Fruit fly (Drosophila melanogaster) whole organism, adult: Measurements from ENCODE around the gene CG17349.

Experiments used
- CG11617 ChIP-seq: fragments of 200-800 bp; sonication (Bioruptor generic); optimal IDR thresholded peaks from 2 replicates; lab custom pipeline; 2017; ENCODE audit warnings: mild to moderate bottlenecking, missing biosample characterization, missing genetic modification reagents, missing genetic modification characterization
- CG12768 ChIP-seq: fragments of 200-800 bp; sonication (Bioruptor generic); optimal IDR thresholded peaks from 2 replicates; lab custom pipeline; 2017; ENCODE audit warnings: missing biosample characterization, missing genetic modification characterization, mild to moderate bottlenecking, moderate library complexity, missing genetic modification reagents
- CG14711 ChIP-seq: fragments of 200-800 bp; sonication (Bioruptor generic); optimal IDR thresholded peaks from 2 replicates; lab custom pipeline; 2018; ENCODE audit warnings: missing biosample characterization, mild to moderate bottlenecking, missing genetic modification characterization, moderate library complexity
- CG1620 ChIP-seq: fragments of 200-800 bp; sonication (Bioruptor generic); optimal IDR thresholded peaks from 2 replicates; lab custom pipeline; 2016; ENCODE audit warnings: missing biosample characterization, missing genetic modification characterization
- CG5204 ChIP-seq: fragments of 200-800 bp; sonication (Bioruptor generic); optimal IDR thresholded peaks from 2 replicates; lab custom pipeline; 2016; ENCODE audit warnings: missing biosample characterization, missing genetic modification characterization
- CG7045 ChIP-seq: fragments of 200-800 bp; sonication (Bioruptor generic); optimal IDR thresholded peaks from 2 replicates; lab custom pipeline; 2017; ENCODE audit warnings: missing biosample characterization, mild to moderate bottlenecking, missing genetic modification characterization
- CG7101 ChIP-seq: fragments of 200-800 bp; sonication (Bioruptor generic); optimal IDR thresholded peaks from 2 replicates; lab custom pipeline; 2018; ENCODE audit warnings: missing biosample characterization, mild to moderate bottlenecking, missing genetic modification characterization, moderate library complexity
- Clk ChIP-seq: fragments of 200-800 bp; sonication (Bioruptor generic); optimal IDR thresholded peaks from 2 replicates; lab custom pipeline; 2017; ENCODE audit warnings: missing biosample characterization, missing genetic modification characterization
- Crg-1 ChIP-seq: fragments of 200-800 bp; sonication (Bioruptor generic); optimal IDR thresholded peaks from 2 replicates; lab custom pipeline; 2016; ENCODE audit warnings: missing biosample characterization, missing genetic modification characterization
- Hr96 ChIP-seq: fragments of 200-800 bp; sonication (Bioruptor generic); optimal IDR thresholded peaks from 2 replicates; lab custom pipeline; 2016; ENCODE audit warnings: missing biosample characterization, missing genetic modification characterization
- Mnt ChIP-seq: fragments of 200-800 bp; sonication (Bioruptor generic); optimal IDR thresholded peaks from 2 replicates; lab custom pipeline; 2016; ENCODE audit warnings: missing biosample characterization, mild to moderate bottlenecking, missing genetic modification characterization
- bab1 ChIP-seq: fragments of 200-800 bp; sonication (Bioruptor generic); optimal IDR thresholded peaks from 3 replicates; lab custom pipeline; 2019; ENCODE audit warnings: missing biosample characterization, mild to moderate bottlenecking, missing genetic modification characterization, moderate library complexity
- cic ChIP-seq: fragments of 200-800 bp; sonication (Bioruptor generic); optimal IDR thresholded peaks from 2 replicates; lab custom pipeline; 2017; ENCODE audit warnings: missing biosample characterization, mild to moderate bottlenecking, missing genetic modification characterization, moderate library complexity
- cnc ChIP-seq, 2 experiments: fragments of >200 bp; optimal IDR thresholded peaks; 2 replicates each; lab custom pipeline; 2017
- kay ChIP-seq: fragments of 200-800 bp; sonication (Bioruptor generic); peaks from one replicate; lab custom pipeline; 2016; ENCODE audit warnings: missing biosample characterization, missing genetic modification characterization, borderline replicate concordance
- ovo ChIP-seq: fragments of 200-800 bp; sonication (Bioruptor generic); optimal IDR thresholded peaks from 2 replicates; lab custom pipeline; 2016; ENCODE audit warnings: missing biosample characterization, missing genetic modification characterization
- pad ChIP-seq: fragments of 200-800 bp; sonication (Bioruptor generic); optimal IDR thresholded peaks from 3 replicates; lab custom pipeline; 2017; ENCODE audit warnings: missing biosample characterization, missing genetic modification characterization, mild to moderate bottlenecking, moderate library complexity, missing genetic modification reagents
- tj ChIP-seq: fragments of 200-800 bp; sonication (Bioruptor generic); optimal IDR thresholded peaks from 3 replicates; lab custom pipeline; 2017; ENCODE audit warnings: missing biosample characterization, mild to moderate bottlenecking, missing genetic modification characterization, moderate library complexity
- toe ChIP-seq: fragments of 200-800 bp; sonication (Bioruptor generic); optimal IDR thresholded peaks from 2 replicates; lab custom pipeline; 2016; ENCODE audit warnings: missing biosample characterization, missing genetic modification characterization

The CG17349 gene

DNA sequence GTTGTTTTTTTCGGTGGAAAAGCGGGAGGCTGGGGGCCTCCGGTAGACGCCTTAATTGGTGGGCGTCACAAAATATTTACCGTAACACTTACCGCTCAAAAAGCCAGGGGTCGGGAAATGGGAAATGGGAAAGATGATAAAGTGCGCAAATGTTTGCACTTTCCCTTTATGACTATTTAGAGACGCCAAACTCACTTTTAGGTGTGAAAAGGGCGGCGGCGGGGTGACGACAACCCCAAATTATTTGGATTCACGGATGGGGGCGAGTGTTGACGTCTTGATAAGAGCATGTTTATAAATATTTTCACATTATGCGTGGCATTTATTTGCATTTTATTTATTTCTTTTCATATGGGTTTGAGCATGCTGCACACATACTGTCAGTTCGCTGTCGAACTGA, at the start of gene CG17349:
CG17349 (plus strand) TSS at position 400 of the 400 bp plus-strand sequence.
- TF ChIP-seq ovo (GFP tag; lab: Kevin White, UChicago) (no peak), bab1 (no peak)

DNA sequence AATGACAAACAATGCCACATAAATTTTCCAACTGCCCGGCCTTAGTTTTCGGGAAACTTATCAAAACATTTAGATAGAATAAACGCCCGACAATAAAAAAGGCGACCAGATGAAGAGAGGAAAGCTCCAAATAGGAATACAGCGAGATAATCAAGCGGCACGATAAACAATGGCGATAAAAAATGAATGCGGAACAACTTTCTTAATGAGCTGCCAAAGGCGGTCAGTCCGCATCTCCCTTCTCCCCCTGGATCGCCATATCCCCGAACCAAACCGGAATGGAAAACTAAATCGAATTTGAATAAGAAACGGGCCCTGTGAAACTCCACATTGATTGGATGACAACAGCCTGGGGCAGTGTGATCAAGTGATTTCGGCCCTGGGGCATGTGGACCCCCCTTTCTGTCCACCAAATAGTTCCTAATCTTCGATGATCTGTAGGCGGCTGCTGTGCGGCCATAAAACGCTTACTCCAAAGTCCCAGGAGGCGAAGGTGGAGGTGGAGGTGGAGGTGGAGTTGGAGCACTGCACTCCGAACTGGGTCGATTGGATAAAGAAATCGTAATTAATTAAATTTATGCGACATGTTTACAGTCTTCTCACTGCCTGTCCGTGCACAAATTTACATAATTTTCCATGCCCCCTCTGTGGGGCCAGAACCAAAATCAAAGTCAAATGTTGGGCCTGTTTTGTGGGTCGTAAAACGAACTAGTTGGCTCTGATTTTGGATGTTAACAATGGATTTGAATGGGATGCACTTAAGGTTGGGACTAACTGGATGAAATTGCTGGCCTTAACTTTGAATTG, 49.3 kb upstream of the CG17349 start:
- no peak for TF ChIP-seq CG14711 (tag; lab: Kevin White, UChicago)
- TF ChIP-seq Mnt (GFP tag; lab: Kevin White, UChicago): no peak
- no peak for TF ChIP-seq Clk (GFP tag; lab: Kevin White, UChicago)
- no peak for TF ChIP-seq cnc (optimal IDR thresholded peaks at IDR 0.05; lab: Kevin White, UChicago)
- no peak for TF ChIP-seq kay
- TF ChIP-seq ovo (GFP tag; lab: Kevin White, UChicago): no peak

DNA sequence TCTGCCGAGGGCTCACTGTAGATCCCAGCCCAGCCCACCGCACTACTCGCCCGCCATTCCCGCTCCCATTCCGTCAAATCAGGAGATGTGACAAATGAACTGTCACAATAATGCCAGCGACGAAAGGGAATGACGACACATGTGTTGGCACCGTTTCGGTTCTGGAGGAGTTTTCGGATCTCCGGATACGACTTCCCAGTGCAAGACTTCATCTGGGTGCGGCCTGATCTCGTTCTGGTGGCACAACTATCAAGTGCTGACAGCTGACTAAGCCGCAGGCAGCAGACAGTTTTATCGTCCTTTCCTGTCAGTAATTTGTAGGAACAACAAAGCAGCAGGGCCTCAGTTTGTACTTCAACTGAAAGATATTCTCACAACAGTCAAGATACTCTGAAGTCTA, 47.5 kb upstream of the CG17349 start:
- no peak for TF ChIP-seq CG7045 (GFP tag; lab: Kevin White, UChicago)
- TF ChIP-seq tj (GFP tag; lab: Kevin White, UChicago): no peak
- no peak for TF ChIP-seq Crg-1 (GFP tag; lab: Kevin White, UChicago)
- no peak for TF ChIP-seq CG14711 (tag; lab: Kevin White, UChicago)
- TF ChIP-seq CG1620 (GFP tag; lab: Kevin White, UChicago): no peak
- no peak for TF ChIP-seq ovo (GFP tag; lab: Kevin White, UChicago)
- TF ChIP-seq Mnt (GFP tag; lab: Kevin White, UChicago): no peak
- TF ChIP-seq cnc (optimal IDR thresholded peaks at IDR 0.05; lab: Kevin White, UChicago): no peak
- no peak for TF ChIP-seq CG11617 (GFP tag; lab: Kevin White, UChicago)
- no peak for TF ChIP-seq bab1
- TF ChIP-seq pad (GFP tag; lab: Kevin White, UChicago): no peak
- TF ChIP-seq Hr96 (GFP tag; lab: Kevin White, UChicago): no peak
- no peak for TF ChIP-seq CG12768 (GFP tag; lab: Kevin White, UChicago)
- no peak for TF ChIP-seq CG7101 (tag; lab: Kevin White, UChicago)
- TF ChIP-seq kay: no peak
- no peak for TF ChIP-seq Clk (GFP tag; lab: Kevin White, UChicago)

DNA sequence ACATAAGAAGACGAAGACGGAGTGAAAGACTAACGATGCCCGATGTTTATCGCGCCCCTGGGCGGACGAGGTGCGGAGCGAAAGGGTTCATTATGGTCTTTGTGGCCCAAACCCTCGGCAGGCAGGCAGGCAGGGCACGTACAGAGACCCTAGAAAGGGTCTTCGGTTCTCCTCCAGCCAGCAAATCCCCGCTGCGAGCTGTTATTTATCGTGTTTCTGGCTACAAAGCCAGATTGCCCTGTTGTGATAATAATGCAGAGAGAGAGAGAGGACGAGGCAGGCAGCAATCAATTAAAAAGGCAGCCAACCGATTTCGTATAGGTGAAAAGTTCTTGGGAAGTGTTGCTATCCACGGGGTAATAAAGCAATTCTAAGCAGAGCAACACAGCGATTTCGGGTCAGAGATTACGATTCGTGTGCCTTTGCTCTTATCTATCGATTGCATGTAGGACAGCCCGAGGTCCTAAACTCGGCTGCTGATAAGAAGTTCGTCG, 46.7 kb upstream of the CG17349 start:
- TF ChIP-seq CG11617 (GFP tag; lab: Kevin White, UChicago): no peak
- no peak for TF ChIP-seq CG7045 (GFP tag; lab: Kevin White, UChicago)
- no peak for TF ChIP-seq Mnt (GFP tag; lab: Kevin White, UChicago)
- no peak for TF ChIP-seq cic (GFP tag; lab: Kevin White, UChicago)
- TF ChIP-seq cnc (optimal IDR thresholded peaks at IDR 0.05; lab: Kevin White, UChicago): no peak
- TF ChIP-seq Clk (GFP tag; lab: Kevin White, UChicago): no peak
- no peak for TF ChIP-seq CG7101 (tag; lab: Kevin White, UChicago)

DNA sequence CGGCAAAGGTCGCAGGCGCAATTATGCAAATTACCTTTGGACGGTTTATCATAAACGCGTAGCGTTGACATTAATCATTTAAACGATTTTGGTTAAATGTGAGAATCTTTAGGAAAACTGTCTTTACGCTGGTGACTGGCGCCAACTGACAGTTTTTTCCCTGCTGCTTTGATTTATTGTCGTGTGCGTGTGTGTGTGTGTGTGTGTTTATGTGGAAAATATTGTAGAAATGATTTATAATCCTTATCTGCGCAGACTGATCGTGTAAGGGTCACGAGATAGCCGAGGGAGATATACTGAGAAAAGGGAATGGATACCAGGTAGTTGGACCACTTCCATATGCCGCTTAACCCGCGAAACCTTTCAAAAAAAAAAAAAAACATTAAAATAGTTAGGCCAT, 45.5 kb upstream of the CG17349 start:
- TF ChIP-seq cnc (optimal IDR thresholded peaks at IDR 0.05; lab: Kevin White, UChicago) (no peak), Hr96 (GFP tag; lab: Kevin White, UChicago) (no peak), Clk (GFP tag; lab: Kevin White, UChicago) (no peak)

DNA sequence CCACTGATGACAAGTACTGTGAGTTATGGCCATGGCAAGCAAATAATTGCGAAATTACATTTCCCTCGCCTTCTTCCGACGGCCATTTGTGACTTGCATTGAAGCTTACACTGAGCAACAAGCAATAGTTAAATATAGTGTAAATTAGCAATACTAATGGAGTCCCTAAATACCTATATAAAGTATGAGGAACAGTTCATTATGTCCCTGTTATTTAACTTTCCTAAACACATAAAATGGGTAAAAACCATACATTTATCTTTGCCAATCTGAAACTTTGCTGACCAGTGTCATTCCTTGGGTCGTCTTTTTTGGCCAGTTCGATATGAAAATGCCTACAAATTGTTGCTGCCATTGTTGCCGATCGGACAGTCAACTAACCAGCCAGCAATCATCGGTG, 44.8 kb upstream of the CG17349 start:
- TF ChIP-seq Crg-1 (GFP tag; lab: Kevin White, UChicago) (no peak), cic (GFP tag; lab: Kevin White, UChicago) (no peak), CG11617 (GFP tag; lab: Kevin White, UChicago) (no peak), bab1 (no peak), CG12768 (GFP tag; lab: Kevin White, UChicago) (no peak), CG7101 (tag; lab: Kevin White, UChicago) (no peak), kay (no peak), CG14711 (tag; lab: Kevin White, UChicago) (no peak), CG7045 (GFP tag; lab: Kevin White, UChicago) (no peak), Clk (GFP tag; lab: Kevin White, UChicago) (no peak), toe (GFP tag; lab: Kevin White, UChicago) (no peak)

DNA sequence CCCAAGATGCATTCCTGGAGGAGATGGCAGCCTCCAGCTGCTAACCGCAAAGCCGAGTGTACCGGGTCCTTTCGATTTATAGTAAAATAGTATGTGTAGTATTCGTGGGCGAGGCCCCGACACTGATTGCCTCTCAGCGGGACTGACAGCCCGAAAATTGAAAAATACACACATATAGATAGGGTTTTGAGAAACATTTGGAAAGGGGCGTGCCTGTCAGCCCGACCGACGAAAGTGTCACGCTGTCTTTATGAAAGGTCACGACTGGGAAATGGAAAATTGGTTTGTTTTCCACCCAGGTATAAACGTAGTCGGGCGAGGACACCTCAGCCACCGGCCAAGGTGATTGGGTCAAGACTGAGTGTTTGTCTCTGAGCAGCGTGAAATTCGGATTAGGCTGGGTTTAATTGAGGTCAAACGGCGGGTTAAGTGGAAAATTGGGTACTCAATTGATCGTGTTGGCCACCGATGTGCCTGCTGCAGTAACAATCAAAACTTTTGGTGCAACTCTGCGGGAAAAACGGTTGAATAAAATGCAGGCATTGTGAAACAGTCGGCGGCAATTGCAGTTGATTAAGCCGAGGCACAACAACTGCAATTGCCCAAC, 43.3 kb upstream of the CG17349 start:
- TF ChIP-seq Hr96 (GFP tag; lab: Kevin White, UChicago): no peak
- TF ChIP-seq bab1: no peak
- TF ChIP-seq cnc (optimal IDR thresholded peaks at IDR 0.05; lab: Kevin White, UChicago): no peak
- TF ChIP-seq Mnt (GFP tag; lab: Kevin White, UChicago): no peak
- no peak for TF ChIP-seq ovo (GFP tag; lab: Kevin White, UChicago)
- no peak for TF ChIP-seq kay
- no peak for TF ChIP-seq CG7101 (tag; lab: Kevin White, UChicago)
- TF ChIP-seq CG5204 (GFP tag; lab: Kevin White, UChicago): no peak
- no peak for TF ChIP-seq Crg-1 (GFP tag; lab: Kevin White, UChicago)
- TF ChIP-seq cic (GFP tag; lab: Kevin White, UChicago): no peak
- TF ChIP-seq CG14711 (tag; lab: Kevin White, UChicago): no peak
- no peak for TF ChIP-seq CG11617 (GFP tag; lab: Kevin White, UChicago)
- TF ChIP-seq tj (GFP tag; lab: Kevin White, UChicago): no peak
- no peak for TF ChIP-seq Clk (GFP tag; lab: Kevin White, UChicago)
- TF ChIP-seq CG12768 (GFP tag; lab: Kevin White, UChicago): no peak
- TF ChIP-seq CG7045 (GFP tag; lab: Kevin White, UChicago): no peak
- no peak for TF ChIP-seq toe (GFP tag; lab: Kevin White, UChicago)
- no peak for TF ChIP-seq pad (GFP tag; lab: Kevin White, UChicago)
